Worm (Caenorhabditis elegans) whole organism, L4 larva: ENCODE data around the gene T23E1.1.

ENCODE experiments used
- F26F4.8 ChIP-seq: fragments of 200-800 bp; sonication (Bioruptor generic); conservative IDR thresholded peaks from 2 replicates; pipeline ENCODE4 v1.3.6; 2022; ENCODE audit warnings: missing genetic modification characterization, missing compliant biosample characterization
- F49E8.2 ChIP-seq: sonication (generic microtip); optimal IDR thresholded peaks from 2 replicates; lab custom pipeline; 2016; ENCODE audit warnings: missing compliant biosample characterization, mild to moderate bottlenecking, missing genetic modification characterization, borderline replicate concordance
- Y48G9A.11 ChIP-seq: fragments of 200-800 bp; sonication (Bioruptor generic); IDR thresholded peaks from 2 replicates; pipeline ENCODE4 v1.3.6; 2022; ENCODE audit warnings: missing genetic modification reagents, missing genetic modification characterization, missing compliant biosample characterization
- ZK337.2 ChIP-seq: fragments of 200-800 bp; sonication (Bioruptor generic); IDR thresholded peaks from 2 replicates; pipeline ENCODE4 v1.3.6; 2022; ENCODE audit warnings: missing genetic modification reagents, missing genetic modification characterization, missing compliant biosample characterization
- ZK546.5 ChIP-seq, 2 experiments: sonication (generic microtip); optimal IDR thresholded peaks; 2 replicates each; lab custom pipeline; 2017; ENCODE audit warnings: missing biosample characterization in 2 of 2, missing genetic modification characterization in 2 of 2
- ceh-20 ChIP-seq: fragments of 200-800 bp; sonication (Bioruptor generic); IDR thresholded peaks from 2 replicates; pipeline ENCODE4 v1.3.6; 2022; ENCODE audit warnings: missing genetic modification reagents, missing genetic modification characterization, missing compliant biosample characterization
- ceh-32 ChIP-seq: sonication (generic microtip); optimal IDR thresholded peaks from 2 replicates; lab custom pipeline; 2016; ENCODE audit warnings: mild to moderate bottlenecking, missing genetic modification characterization, missing compliant biosample characterization; ENCODE audit not compliant: poor library complexity
- ceh-82 ChIP-seq: sonication (generic microtip); optimal IDR thresholded peaks from 2 replicates; lab custom pipeline; 2017; ENCODE audit warnings: missing biosample characterization, missing genetic modification characterization
- ctbp-1 ChIP-seq: fragments of 200-800 bp; sonication (Bioruptor generic); IDR thresholded peaks from 2 replicates; pipeline ENCODE4 v1.3.6; 2022; ENCODE audit warnings: missing genetic modification reagents, missing genetic modification characterization, missing compliant biosample characterization
- fkh-10 ChIP-seq: fragments of 150-350 bp; optimal IDR thresholded peaks from 2 replicates; lab custom pipeline; 2014; ENCODE audit warnings: missing biosample characterization, missing genetic modification reagents, missing genetic modification characterization
- hlh-11 ChIP-seq: fragments of 200-800 bp; sonication (Bioruptor generic); optimal IDR thresholded peaks from 2 replicates; lab custom pipeline; 2018; ENCODE audit warnings: mild to moderate bottlenecking, missing genetic modification characterization, missing compliant biosample characterization
- hlh-30 ChIP-seq: sonication (generic microtip); optimal IDR thresholded peaks from 2 replicates; lab custom pipeline; 2017; ENCODE audit warnings: antibody characterized with exemption, mild to moderate bottlenecking, missing genetic modification characterization, missing compliant biosample characterization; ENCODE audit not compliant: insufficient read depth
- lin-15B ChIP-seq: fragments of 150-350 bp; sonication (generic microtip); optimal IDR thresholded peaks from 3 replicates; lab custom pipeline; 2014; ENCODE audit warnings: missing biosample characterization, missing genetic modification characterization
- lir-3 ChIP-seq: sonication (generic microtip); optimal IDR thresholded peaks from 2 replicates; lab custom pipeline; 2016; ENCODE audit warnings: mild to moderate bottlenecking, missing genetic modification characterization, missing compliant biosample characterization
- madf-9 ChIP-seq: fragments of 200-800 bp; sonication (Bioruptor generic); conservative IDR thresholded peaks from 2 replicates; pipeline ENCODE4 v1.3.6; 2022; ENCODE audit warnings: missing genetic modification reagents, missing genetic modification characterization, missing compliant biosample characterization
- mdt-29 ChIP-seq: fragments of 200-800 bp; sonication (Bioruptor generic); IDR thresholded peaks from 2 replicates; pipeline ENCODE4 v1.3.6; 2022; ENCODE audit warnings: missing genetic modification reagents, missing genetic modification characterization, missing compliant biosample characterization
- mep-1 ChIP-seq: fragments of 150-350 bp; sonication (generic microtip); optimal IDR thresholded peaks from 3 replicates; lab custom pipeline; 2014; ENCODE audit warnings: missing biosample characterization, missing genetic modification characterization
- nhr-10 ChIP-seq: fragments of 150-350 bp; optimal IDR thresholded peaks from 2 replicates; lab custom pipeline; 2014; ENCODE audit warnings: missing biosample characterization, missing genetic modification characterization
- nhr-102 ChIP-seq: sonication (generic microtip); optimal IDR thresholded peaks from 2 replicates; lab custom pipeline; 2016; ENCODE audit warnings: mild to moderate bottlenecking, missing genetic modification characterization, moderate library complexity, missing compliant biosample characterization
- nhr-11 ChIP-seq: fragments of 150-350 bp; optimal IDR thresholded peaks from 2 replicates; lab custom pipeline; 2014; ENCODE audit warnings: missing biosample characterization, missing genetic modification characterization
- nhr-28 ChIP-seq: fragments of 150-350 bp; optimal IDR thresholded peaks from 2 replicates; lab custom pipeline; 2014; ENCODE audit warnings: missing biosample characterization, missing genetic modification characterization
- nhr-48 ChIP-seq: sonication (generic microtip); optimal IDR thresholded peaks from 2 replicates; lab custom pipeline; 2016; ENCODE audit warnings: mild to moderate bottlenecking, missing genetic modification characterization, missing compliant biosample characterization
- nhr-76 ChIP-seq: fragments of 150-350 bp; optimal IDR thresholded peaks from 2 replicates; lab custom pipeline; 2014; ENCODE audit warnings: missing biosample characterization, missing genetic modification characterization
- pqm-1 ChIP-seq: sonication (generic microtip); optimal IDR thresholded peaks from 2 replicates; lab custom pipeline; 2017; ENCODE audit warnings: missing biosample characterization, missing genetic modification characterization
- rbr-2 ChIP-seq: sonication (generic microtip); optimal IDR thresholded peaks from 2 replicates; lab custom pipeline; 2016; ENCODE audit warnings: missing genotype, missing genetic modification characterization, missing compliant biosample characterization
- set-16 ChIP-seq: fragments of 200-800 bp; sonication (Bioruptor generic); IDR thresholded peaks from 2 replicates; pipeline ENCODE4 v1.3.6; 2022; ENCODE audit warnings: missing genetic modification reagents, missing genetic modification characterization, missing compliant biosample characterization
- skn-1 ChIP-seq: fragments of 150-350 bp; optimal IDR thresholded peaks from 2 replicates; lab custom pipeline; 2014; ENCODE audit warnings: missing biosample characterization, missing genetic modification characterization
- spr-1 ChIP-seq: sonication (generic microtip); optimal IDR thresholded peaks from 2 replicates; lab custom pipeline; 2016; ENCODE audit warnings: mild to moderate bottlenecking, missing genetic modification characterization, missing compliant biosample characterization
- spr-3 ChIP-seq: fragments of 200-800 bp; sonication (Bioruptor generic); optimal IDR thresholded peaks from 2 replicates; lab custom pipeline; 2018; ENCODE audit warnings: mild to moderate bottlenecking, missing genetic modification characterization, missing compliant biosample characterization
- tag-97 ChIP-seq: fragments of 200-800 bp; sonication (Bioruptor generic); IDR thresholded peaks from 2 replicates; pipeline ENCODE4 v1.3.6; 2022; ENCODE audit warnings: missing genetic modification characterization, missing compliant biosample characterization
- tra-1 ChIP-seq: fragments of 200-800 bp; sonication (Bioruptor generic); IDR thresholded peaks from 2 replicates; pipeline ENCODE4 v1.3.6; 2022; ENCODE audit warnings: missing genetic modification reagents, missing genetic modification characterization, missing compliant biosample characterization
- unc-62 ChIP-seq, 3 experiments: fragments of 150-350 bp in 1 of 3; sonication (generic microtip); optimal IDR thresholded peaks in 2 of 3; peaks in 1 of 3; 1 replicate in 1 of 3; 2 replicates in 2 of 3; lab custom pipeline; 2014 to 2017; ENCODE audit warnings: missing biosample characterization in 3 of 3, missing genetic modification characterization in 3 of 3, missing genetic modification reagents in 3 of 3, missing genotype in 1 of 3
- vab-7 ChIP-seq: fragments of 200-800 bp; sonication (Bioruptor generic); IDR thresholded peaks from 2 replicates; pipeline ENCODE4 v1.3.6; 2022; ENCODE audit warnings: missing genetic modification reagents, missing genetic modification characterization, missing compliant biosample characterization
- zag-1 ChIP-seq: fragments of 150-350 bp; optimal IDR thresholded peaks from 2 replicates; lab custom pipeline; 2014; ENCODE audit warnings: missing biosample characterization, missing genetic modification characterization
- zfp-3 ChIP-seq: fragments of 200-800 bp; sonication (Bioruptor generic); conservative IDR thresholded peaks from 2 replicates; pipeline ENCODE4 v1.3.6; 2022; ENCODE audit warnings: missing genetic modification reagents, missing genetic modification characterization, missing compliant biosample characterization
- zip-11 ChIP-seq: fragments of 200-800 bp; sonication (Bioruptor generic); IDR thresholded peaks from 2 replicates; pipeline ENCODE4 v1.3.6; 2022; ENCODE audit warnings: missing genetic modification characterization, missing compliant biosample characterization
- ztf-11 ChIP-seq: fragments of 150-350 bp; optimal IDR thresholded peaks from 2 replicates; lab custom pipeline; 2014; ENCODE audit warnings: missing biosample characterization, missing genetic modification characterization

T23E1.1 gene

ce11 chrIV:3151061-3151460, at the start of gene T23E1.1:
TSS of gene T23E1.1 (plus strand) at chrIV:3151361.
- TF ChIP-seq zfp-3: no peak
- TF ChIP-seq lin-15B (tag; lab: Kevin White, UChicago): no peak
- no peak for TF ChIP-seq spr-3 (GFP tag; lab: Kevin White, UChicago)
- no peak for TF ChIP-seq ZK546.5 (tag; optimal IDR thresholded peaks at IDR 0.05; lab: Kevin White, UChicago)
- TF ChIP-seq mep-1 (tag; lab: Kevin White, UChicago): no peak
- TF ChIP-seq nhr-76 (tag; lab: Kevin White, UChicago): no peak
- TF ChIP-seq tra-1 (GFP tag; lab: Robert Waterston, UW): no peak
- TF ChIP-seq ceh-32 (tag; lab: Kevin White, UChicago): no peak
- TF ChIP-seq zag-1 (tag; lab: Kevin White, UChicago): no peak
- no peak for TF ChIP-seq skn-1 (tag; lab: Kevin White, UChicago)
- TF ChIP-seq nhr-10 (tag; lab: Kevin White, UChicago): no peak
- no peak for TF ChIP-seq spr-1 (tag; lab: Kevin White, UChicago)
- TF ChIP-seq fkh-10 (GFP tag; lab: Kevin White, UChicago): no peak
- TF ChIP-seq rbr-2 (tag; lab: Kevin White, UChicago): no peak
- no peak for TF ChIP-seq F26F4.8
- no peak for TF ChIP-seq ceh-82 (tag; lab: Kevin White, UChicago)
- TF ChIP-seq nhr-48 (tag; lab: Kevin White, UChicago): no peak
- no peak for TF ChIP-seq pqm-1 (tag; lab: Kevin White, UChicago)
- no peak for TF ChIP-seq hlh-30
- TF ChIP-seq ctbp-1 (GFP tag; lab: Robert Waterston, UW): no peak

DNA sequence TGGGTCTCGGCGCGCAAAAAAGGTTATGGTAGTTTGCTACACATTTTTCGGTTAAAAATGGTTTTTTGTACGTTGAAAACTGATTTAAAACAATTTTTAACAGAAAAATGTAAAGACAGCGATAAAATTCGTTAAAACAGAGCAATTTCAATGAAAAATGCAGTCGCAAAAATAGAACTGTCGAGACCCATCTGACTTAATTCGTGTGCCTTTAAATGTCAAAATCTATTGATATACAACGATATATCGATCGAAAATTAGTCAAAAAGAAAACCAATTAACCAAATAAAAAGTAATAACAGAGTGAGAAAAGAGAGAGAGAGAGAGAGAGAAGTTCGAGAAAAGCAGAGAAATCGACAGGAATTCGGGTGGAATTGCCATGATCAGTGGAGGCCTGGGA, 30.1 kb upstream of the T23E1.1 start:
- peak in 1 of 2 experiments; percentile 90 for TF ChIP-seq unc-62 (GFP tag; optimal IDR thresholded peaks at IDR 0.05 in 1 of 2; lab: Kevin White, UChicago)
- TF ChIP-seq unc-62 (tag; optimal IDR thresholded peaks at IDR 0.05; lab: Kevin White, UChicago): no peak
- no peak for TF ChIP-seq spr-1 (tag; lab: Kevin White, UChicago)

- TF ChIP-seq mdt-29 (GFP tag; lab: Robert Waterston, UW) (no peak), vab-7 (GFP tag; lab: Robert Waterston, UW) (no peak), F49E8.2 (tag; lab: Kevin White, UChicago) (no peak), ztf-11 (tag; lab: Kevin White, UChicago) (no peak), ceh-20 (GFP tag; lab: Robert Waterston, UW) (no peak), nhr-11 (tag; lab: Kevin White, UChicago) (no peak), hlh-11 (tag; lab: Kevin White, UChicago) (no peak), nhr-102 (tag; lab: Kevin White, UChicago) (no peak), zip-11 (GFP tag; lab: Robert Waterston, UW) (no peak), ZK337.2 (GFP tag; lab: Robert Waterston, UW) (no peak), Y48G9A.11 (GFP tag; lab: Robert Waterston, UW) (no peak), madf-9 (GFP tag; lab: Robert Waterston, UW) (no peak), lir-3 (tag; lab: Kevin White, UChicago) (no peak), set-16 (GFP tag; lab: Robert Waterston, UW) (no peak), nhr-10 (tag; lab: Kevin White, UChicago) (no peak), unc-62 (GFP tag; optimal IDR thresholded peaks at IDR 0.05 in 1 of 2; lab: Kevin White, UChicago) (no peak), unc-62 (tag; optimal IDR thresholded peaks at IDR 0.05; lab: Kevin White, UChicago) (no peak), tra-1 (GFP tag; lab: Robert Waterston, UW) (no peak), nhr-28 (tag; lab: Kevin White, UChicago) (no peak), tag-97 (GFP tag; lab: Robert Waterston, UW) (no peak)
Measured at ce11 chrIV:3127994-3128393, 23.2 kb upstream of the T23E1.1 start.
